Worm (Caenorhabditis elegans) whole organism, L4/young adult: ENCODE results near the gene Y73B6BL.37.
A peak's percentile ranks its signal among the peaks of the same experiment; 100 is the strongest.

Experiments
- W03F9.2 ChIP-seq: fragments of 150-350 bp; optimal IDR thresholded peaks from 2 replicates; lab custom pipeline; 2014; ENCODE audit warnings: missing biosample characterization, missing genetic modification characterization
- dao-5 ChIP-seq: sonication (generic microtip); optimal IDR thresholded peaks from 2 replicates; lab custom pipeline; 2016; ENCODE audit warnings: missing genotype, missing genetic modification characterization, moderate library complexity, missing compliant biosample characterization
- him-1 ChIP-seq: sonication (generic microtip); optimal IDR thresholded peaks from 2 replicates; lab custom pipeline; 2016; ENCODE audit warnings: missing genotype, missing genetic modification reagents, missing genetic modification characterization, missing compliant biosample characterization

Y73B6BL.37 gene

ce11 chrIV:6496103-6496502 lies 9.0 kb downstream of the Y73B6BL.37 start:
- TF ChIP-seq him-1 (tag; lab: Kevin White, UChicago) (no peak), dao-5 (tag; lab: Kevin White, UChicago) (no peak), W03F9.2 (tag; lab: Kevin White, UChicago) (no peak)

ce11 chrIV:6500433-6500832 lies 13.3 kb downstream of the Y73B6BL.37 start:
- TF ChIP-seq him-1 (tag; lab: Kevin White, UChicago) (no peak), dao-5 (tag; lab: Kevin White, UChicago) (no peak), W03F9.2 (tag; lab: Kevin White, UChicago) (no peak)

- no peak for TF ChIP-seq W03F9.2 (tag; lab: Kevin White, UChicago)
- no peak for TF ChIP-seq dao-5 (tag; lab: Kevin White, UChicago)
- no peak for TF ChIP-seq him-1 (tag; lab: Kevin White, UChicago)
Measured at ce11 chrIV:6500843-6501242, 13.7 kb downstream of the Y73B6BL.37 start.

- TF ChIP-seq dao-5 (tag; lab: Kevin White, UChicago) (no peak), him-1 (tag; lab: Kevin White, UChicago) (no peak), W03F9.2 (tag; lab: Kevin White, UChicago) (no peak)
Measured at ce11 chrIV:6502725-6503124, 15.6 kb downstream of the Y73B6BL.37 start.

ce11 chrIV:6506424-6506823 lies 19.3 kb downstream of the Y73B6BL.37 start, which contains the start of gene pqn-89:
Gene pqn-89, plus strand, starts transcription at chrIV:6506724.
- TF ChIP-seq W03F9.2 (tag; lab: Kevin White, UChicago): no peak
- TF ChIP-seq him-1 (tag; lab: Kevin White, UChicago): no peak
- TF ChIP-seq dao-5 (tag; lab: Kevin White, UChicago): no peak

- no peak for TF ChIP-seq W03F9.2 (tag; lab: Kevin White, UChicago)
- TF ChIP-seq dao-5 (tag; lab: Kevin White, UChicago): no peak
- no peak for TF ChIP-seq him-1 (tag; lab: Kevin White, UChicago)
Measured at ce11 chrIV:6511767-6512166, 24.6 kb downstream of the Y73B6BL.37 start.

ce11 chrIV:6514700-6515099 lies 27.6 kb downstream of the Y73B6BL.37 start:
- TF ChIP-seq him-1 (tag; lab: Kevin White, UChicago) (no peak), W03F9.2 (tag; lab: Kevin White, UChicago) (no peak), dao-5 (tag; lab: Kevin White, UChicago) (no peak)

- TF ChIP-seq W03F9.2 (tag; lab: Kevin White, UChicago) (no peak), dao-5 (tag; lab: Kevin White, UChicago) (no peak), him-1 (tag; lab: Kevin White, UChicago) (no peak)
Measured at ce11 chrIV:6517859-6518258, 30.7 kb downstream of the Y73B6BL.37 start, which contains the start of gene C01G5.7. Gene C01G5.7, plus strand, starts transcription at chrIV:6518159.

ce11 chrIV:6519593-6519992 lies 32.4 kb downstream of the Y73B6BL.37 start, which contains the start of gene C01G5.9:
Gene C01G5.9, plus strand, starts transcription at chrIV:6519893.
- TF ChIP-seq dao-5 (tag; lab: Kevin White, UChicago): no peak
- no peak for TF ChIP-seq W03F9.2 (tag; lab: Kevin White, UChicago)
- no peak for TF ChIP-seq him-1 (tag; lab: Kevin White, UChicago)

ce11 chrIV:6522305-6522917 lies 35.3 kb downstream of the Y73B6BL.37 start, which contains the start of gene ddi-1:
Gene ddi-1, plus strand, starts transcription at chrIV:6522867.
- TF ChIP-seq him-1 (tag; lab: Kevin White, UChicago) (no peak), W03F9.2 (tag; lab: Kevin White, UChicago) (peak; percentile 0), dao-5 (tag; lab: Kevin White, UChicago) (no peak)

- TF ChIP-seq him-1 (tag; lab: Kevin White, UChicago) (no peak), dao-5 (tag; lab: Kevin White, UChicago) (no peak), W03F9.2 (tag; lab: Kevin White, UChicago) (no peak)
Measured at ce11 chrIV:6523773-6524172, 36.6 kb downstream of the Y73B6BL.37 start.

- no peak for TF ChIP-seq W03F9.2 (tag; lab: Kevin White, UChicago)
- TF ChIP-seq him-1 (tag; lab: Kevin White, UChicago): no peak
- no peak for TF ChIP-seq dao-5 (tag; lab: Kevin White, UChicago)
Measured at ce11 chrIV:6524531-6524930, 37.4 kb downstream of the Y73B6BL.37 start, which contains the start of gene C01G5.5. Gene C01G5.5, plus strand, starts transcription at chrIV:6524610.

- no peak for TF ChIP-seq him-1 (tag; lab: Kevin White, UChicago)
- no peak for TF ChIP-seq W03F9.2 (tag; lab: Kevin White, UChicago)
- TF ChIP-seq dao-5 (tag; lab: Kevin White, UChicago): no peak
Measured at ce11 chrIV:6526522-6526921, 39.4 kb downstream of the Y73B6BL.37 start.

ce11 chrIV:6528202-6528601 lies 41.1 kb downstream of the Y73B6BL.37 start:
- TF ChIP-seq W03F9.2 (tag; lab: Kevin White, UChicago) (no peak), him-1 (tag; lab: Kevin White, UChicago) (no peak), dao-5 (tag; lab: Kevin White, UChicago) (no peak)
